Worm (Caenorhabditis elegans): Measurements from ENCODE around the gene cysl-4.

Gene cysl-4

ce11 chrV:2004659-2005058 lies at the start of gene cysl-4:
Gene cysl-4 (plus strand): TSS chrV:2004959.
- TF ChIP-seq nhr-76 (tag; optimal IDR thresholded peaks at IDR 0.05): no peak
- no peak for TF ChIP-seq skn-1 (tag; optimal IDR thresholded peaks at IDR 0.05)
- TF ChIP-seq pqm-1 (tag; optimal IDR thresholded peaks at IDR 0.05): no peak

- TF ChIP-seq ztf-4 (tag; optimal IDR thresholded peaks at IDR 0.05) (no peak), nfya-1 (tag; optimal IDR thresholded peaks at IDR 0.05; ENCODE audit: insufficient read depth) (peak; percentile 84)
Measured at ce11 chrV:1955246-1955645, 49.5 kb upstream of the cysl-4 start.

ce11 chrV:1957110-1957509 lies 47.6 kb upstream of the cysl-4 start, which contains the start of gene fipr-25:
Gene fipr-25 (plus strand): TSS chrV:1957410.
- no peak for TF ChIP-seq nhr-23 (tag; optimal IDR thresholded peaks at IDR 0.05)
- no peak for TF ChIP-seq R02D3.7 (tag; optimal IDR thresholded peaks at IDR 0.05)
- no peak for TF ChIP-seq ZK546.5 (tag; optimal IDR thresholded peaks at IDR 0.05)
- TF ChIP-seq nhr-11 (tag; optimal IDR thresholded peaks at IDR 0.05): no peak
- no peak for TF ChIP-seq nhr-43 (tag; optimal IDR thresholded peaks at IDR 0.05; ENCODE audit: poor library complexity, severe bottlenecking)
- TF ChIP-seq ceh-9 (tag; optimal IDR thresholded peaks at IDR 0.05): no peak
- TF ChIP-seq mdl-1 (tag; optimal IDR thresholded peaks at IDR 0.05): no peak
- no peak for TF ChIP-seq egl-5 (tag; optimal IDR thresholded peaks at IDR 0.05)
- no peak for TF ChIP-seq ceh-28 (tag; optimal IDR thresholded peaks at IDR 0.05)

ce11 chrV:1961453-1961852 lies 43.3 kb upstream of the cysl-4 start, which contains the start of gene Y40B10B.1:
Gene Y40B10B.1 (minus strand): TSS chrV:1961553.
- no peak for TF ChIP-seq nhr-76 (tag; optimal IDR thresholded peaks at IDR 0.05)
- TF ChIP-seq lin-15B (tag; optimal IDR thresholded peaks at IDR 0.05): no peak
- TF ChIP-seq sea-2 (GFP tag; optimal IDR thresholded peaks at IDR 0.05): no peak
- TF ChIP-seq nhr-67 (tag; optimal IDR thresholded peaks at IDR 0.05): no peak
- no peak for TF ChIP-seq ceh-82 (tag; optimal IDR thresholded peaks at IDR 0.05)
- TF ChIP-seq mdl-1 (tag; optimal IDR thresholded peaks at IDR 0.05): no peak
- TF ChIP-seq nhr-43 (tag; optimal IDR thresholded peaks at IDR 0.05; ENCODE audit: poor library complexity, severe bottlenecking): no peak
- TF ChIP-seq ama-1 (optimal IDR thresholded peaks at IDR 0.05): no peak
- no peak for TF ChIP-seq R02D3.7 (tag; optimal IDR thresholded peaks at IDR 0.05)
- TF ChIP-seq nhr-25 (tag; optimal IDR thresholded peaks at IDR 0.05): no peak
- TF ChIP-seq lin-39 (tag; optimal IDR thresholded peaks at IDR 0.05): no peak
- no peak for TF ChIP-seq pqm-1 (tag; optimal IDR thresholded peaks at IDR 0.05)
- TF ChIP-seq pha-4 (tag; optimal IDR thresholded peaks at IDR 0.05): no peak
- no peak for TF ChIP-seq lsy-12 (tag; optimal IDR thresholded peaks at IDR 0.05)
- TF ChIP-seq ZK546.5 (tag; optimal IDR thresholded peaks at IDR 0.05): no peak
- TF ChIP-seq nfya-1 (tag; optimal IDR thresholded peaks at IDR 0.05; ENCODE audit: insufficient read depth): no peak
- TF ChIP-seq egl-27 (tag; optimal IDR thresholded peaks at IDR 0.05): no peak
- TF ChIP-seq ztf-11 (tag; optimal IDR thresholded peaks at IDR 0.05): no peak
- no peak for TF ChIP-seq elt-1 (tag; optimal IDR thresholded peaks at IDR 0.05)
- no peak for TF ChIP-seq unc-62 (GFP tag; optimal IDR thresholded peaks at IDR 0.05)

ce11 chrV:1964806-1965205 lies 40.0 kb upstream of the cysl-4 start, which contains the start of gene srj-15:
Gene srj-15 (minus strand): TSS chrV:1964906.
- TF ChIP-seq sea-2 (GFP tag; optimal IDR thresholded peaks at IDR 0.05): no peak
- TF ChIP-seq nhr-77 (tag; optimal IDR thresholded peaks at IDR 0.05): no peak

- TF ChIP-seq pha-4 (tag; optimal IDR thresholded peaks at IDR 0.05): no peak
- TF ChIP-seq nhr-25 (tag; optimal IDR thresholded peaks at IDR 0.05): no peak
- peak; percentile 85 for TF ChIP-seq nhr-76 (tag; optimal IDR thresholded peaks at IDR 0.05)
- no peak for TF ChIP-seq skn-1 (tag; optimal IDR thresholded peaks at IDR 0.05)
- TF ChIP-seq ceh-9 (tag; optimal IDR thresholded peaks at IDR 0.05): no peak
- TF ChIP-seq nhr-67 (tag; optimal IDR thresholded peaks at IDR 0.05): no peak
- TF ChIP-seq R02D3.7 (tag; optimal IDR thresholded peaks at IDR 0.05): no peak
Measured at ce11 chrV:1966962-1967361, 37.8 kb upstream of the cysl-4 start.

- no peak for TF ChIP-seq lsy-12 (tag; optimal IDR thresholded peaks at IDR 0.05)
- no peak for TF ChIP-seq nhr-76 (tag; optimal IDR thresholded peaks at IDR 0.05)
- TF ChIP-seq nfya-1 (tag; optimal IDR thresholded peaks at IDR 0.05; ENCODE audit: insufficient read depth): no peak
- no peak for TF ChIP-seq eor-1 (tag; optimal IDR thresholded peaks at IDR 0.05)
- no peak for TF ChIP-seq egl-27 (tag; optimal IDR thresholded peaks at IDR 0.05)
- TF ChIP-seq nhr-77 (tag; optimal IDR thresholded peaks at IDR 0.05): no peak
Measured at ce11 chrV:1968809-1969208, 36.0 kb upstream of the cysl-4 start.

Measured in whole organism, L3 larva.